Worm (Caenorhabditis elegans) whole organism, L1 larva: ENCODE results near the gene vha-17.

Experiments used
- ces-1 ChIP-seq: fragments of 150-350 bp; optimal IDR thresholded peaks from 2 replicates; lab custom pipeline; 2014; ENCODE audit warnings: missing biosample characterization, missing genetic modification reagents, missing genetic modification characterization
- dpl-1 ChIP-seq, 3 experiments: fragments of 150-350 bp in 2 of 3; sonication (generic microtip) in 1 of 3; optimal IDR thresholded peaks; 2 replicates each; lab custom pipeline; 2014 to 2017; ENCODE audit warnings: missing biosample characterization in 3 of 3, missing genetic modification characterization in 3 of 3, missing genetic modification reagents in 3 of 3
- efl-1 ChIP-seq, 4 experiments: fragments of 150-350 bp; optimal IDR thresholded peaks in 3 of 4; peaks in 1 of 4; 1 replicate in 1 of 4; 2 replicates in 3 of 4; lab custom pipeline; 2014; ENCODE audit warnings: missing biosample characterization in 2 of 4, missing genetic modification characterization in 2 of 4, missing genetic modification reagents in 2 of 4
- fos-1 ChIP-seq: fragments of 150-350 bp; optimal IDR thresholded peaks from 2 replicates; lab custom pipeline; 2014; ENCODE audit warnings: missing biosample characterization, missing genetic modification characterization
- mdl-1 ChIP-seq, 2 experiments: fragments of 150-350 bp; optimal IDR thresholded peaks; 2 replicates each; lab custom pipeline; 2014 to 2017; ENCODE audit warnings: missing biosample characterization in 2 of 2, missing genetic modification characterization in 2 of 2, inconsistent platforms in 1 of 2
- pax-3 ChIP-seq: fragments of 200-800 bp; sonication (Bioruptor generic); optimal IDR thresholded peaks from 2 replicates; lab custom pipeline; 2018; ENCODE audit warnings: mild to moderate bottlenecking, missing genetic modification characterization, moderate library complexity, missing compliant biosample characterization

ce11 chrIV:9330755-9331154 is 9.2 kb downstream of the vha-17 start, which contains the start of gene nspg-7.1:
- no peak for TF ChIP-seq mdl-1 (tag; optimal IDR thresholded peaks at IDR 0.05; lab: Kevin White, UChicago)
- no peak for TF ChIP-seq efl-1 (optimal IDR thresholded peaks at IDR 0.05; lab: Kevin White, UChicago)
- no peak for TF ChIP-seq efl-1 (GFP tag; optimal IDR thresholded peaks at IDR 0.05 in 1 of 2; lab: Kevin White, UChicago)
- no peak for TF ChIP-seq fos-1
- TF ChIP-seq dpl-1 (GFP tag; optimal IDR thresholded peaks at IDR 0.05; lab: Kevin White, UChicago) = no peak
- TF ChIP-seq pax-3 (tag; lab: Kevin White, UChicago) = no peak
- no peak for TF ChIP-seq ces-1 (GFP tag; lab: Kevin White, UChicago)
